Fruit fly (Drosophila melanogaster) whole organism, wandering third instar larva: Measurements from ENCODE around the gene Pdhb.

Source experiments
- CrebA ChIP-seq: fragments of 200-800 bp; sonication (Bioruptor generic); optimal IDR thresholded peaks from 2 replicates; lab custom pipeline; 2016; ENCODE audit warnings: missing biosample characterization, mild to moderate bottlenecking, missing genetic modification characterization, borderline replicate concordance
- Dfd ChIP-seq: fragments of >200 bp; optimal IDR thresholded peaks from 2 replicates; lab custom pipeline; 2017; ENCODE audit warnings: missing biosample characterization, missing genetic modification characterization
- Dif ChIP-seq: fragments of 200-275, 200-300 bp; sonication (Bioruptor generic); optimal IDR thresholded peaks from 2 replicates; lab custom pipeline; 2018; ENCODE audit warnings: missing biosample characterization, missing genetic modification characterization; ENCODE audit not compliant: partially characterized antibody
- Hr78 ChIP-seq: fragments of >200 bp; optimal IDR thresholded peaks from 2 replicates; lab custom pipeline; 2017; ENCODE audit warnings: missing biosample characterization, missing genetic modification characterization
- Jra ChIP-seq: sonication (Bioruptor generic); optimal IDR thresholded peaks from 2 replicates; lab custom pipeline; 2016; ENCODE audit warnings: missing biosample characterization, missing genetic modification characterization
- Mio ChIP-seq: sonication (Bioruptor generic); optimal IDR thresholded peaks from 2 replicates; lab custom pipeline; 2016; ENCODE audit warnings: missing biosample characterization, missing genetic modification characterization
- Sp1 ChIP-seq: fragments of 200-800 bp; sonication (Bioruptor generic); optimal IDR thresholded peaks from 3 replicates; lab custom pipeline; 2019; ENCODE audit warnings: missing biosample characterization, mild to moderate bottlenecking, missing genetic modification characterization, moderate library complexity
- Vsx2 ChIP-seq: fragments of 200-300, 225-300 bp; sonication (Bioruptor generic); optimal IDR thresholded peaks from 2 replicates; lab custom pipeline; 2018; ENCODE audit warnings: missing biosample characterization, missing genetic modification characterization; ENCODE audit not compliant: partially characterized antibody
- br ChIP-seq: fragments of 200-800 bp; sonication (Bioruptor generic); optimal IDR thresholded peaks from 2 replicates; lab custom pipeline; 2016; ENCODE audit warnings: missing biosample characterization, missing genetic modification characterization
- pan ChIP-seq: fragments of >200 bp; optimal IDR thresholded peaks from 2 replicates; lab custom pipeline; 2017
- psq ChIP-seq: fragments of 200-800 bp; sonication (Bioruptor generic); optimal IDR thresholded peaks from 3 replicates; lab custom pipeline; 2017; ENCODE audit warnings: missing biosample characterization, mild to moderate bottlenecking, missing genetic modification characterization, moderate library complexity
- tai ChIP-seq: sonication (Bioruptor generic); optimal IDR thresholded peaks from 2 replicates; lab custom pipeline; 2016; ENCODE audit warnings: missing biosample characterization, missing genetic modification characterization
- usp ChIP-seq: fragments of >200 bp; optimal IDR thresholded peaks from 2 replicates; lab custom pipeline; 2017; ENCODE audit warnings: missing biosample characterization, missing genetic modification characterization

- TF ChIP-seq Hr78 (no peak), Dfd (GFP tag; lab: Kevin White, UChicago) (no peak), Vsx2 (GFP tag; lab: Kevin White, UChicago) (no peak), br (GFP tag; lab: Kevin White, UChicago) (peak; percentile 67), usp (GFP tag; lab: Kevin White, UChicago) (no peak), pan (lab: Kevin White, UChicago) (no peak), tai (GFP tag; lab: Kevin White, UChicago) (no peak), CrebA (GFP tag; lab: Kevin White, UChicago) (no peak), Jra (GFP tag; lab: Kevin White, UChicago) (no peak), Dif (no peak), Mio (GFP tag; lab: Kevin White, UChicago) (no peak), psq (GFP tag; lab: Kevin White, UChicago) (peak; percentile 16), Sp1 (GFP tag; lab: Kevin White, UChicago) (no peak)
These were observed 52.2 kb downstream of the Pdhb start, which contains the start of gene CG11898 for dm6 chr3R:29164930-29165693.
